Worm (Caenorhabditis elegans) whole organism, L3 larva: Measurements from ENCODE around the gene asp-19.

ENCODE experiments used
- ZK546.5 ChIP-seq: sonication (generic microtip); optimal IDR thresholded peaks from 2 replicates; lab custom pipeline; 2017; ENCODE audit warnings: missing biosample characterization, missing genetic modification characterization
- fos-1 ChIP-seq: fragments of 150-350 bp; optimal IDR thresholded peaks from 2 replicates; lab custom pipeline; 2014; ENCODE audit warnings: missing biosample characterization, missing genetic modification characterization
- lin-39 ChIP-seq: fragments of 150-350 bp; optimal IDR thresholded peaks from 2 replicates; lab custom pipeline; 2018; ENCODE audit warnings: missing biosample characterization, missing genetic modification reagents, missing genetic modification characterization
- mdl-1 ChIP-seq: fragments of 150-350 bp; optimal IDR thresholded peaks from 2 replicates; lab custom pipeline; 2014; ENCODE audit warnings: missing biosample characterization, missing genetic modification characterization

DNA sequence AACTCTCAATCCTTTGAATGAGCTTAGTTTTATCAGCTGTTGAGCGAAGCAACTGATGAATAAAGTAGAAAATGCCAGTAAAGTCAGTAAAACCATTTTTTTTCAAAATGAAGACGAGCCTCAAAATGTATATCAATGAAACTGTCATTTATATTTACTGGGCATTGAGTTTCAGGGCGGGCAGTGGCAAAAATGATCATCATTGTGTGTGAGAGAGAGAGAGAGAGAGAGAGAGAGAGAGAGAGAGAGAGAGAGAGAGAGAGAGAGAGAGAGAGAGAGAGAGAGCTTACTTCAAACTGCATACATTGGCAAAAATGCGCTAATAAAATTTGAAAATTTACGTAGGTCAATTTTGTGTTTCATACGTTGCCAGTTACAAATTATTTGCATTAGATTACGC lies 31.0 kb upstream of the asp-19 start, which contains the start of gene F11D11.3:
- TF ChIP-seq mdl-1 (tag; lab: Kevin White, UChicago), result no peak
- no peak for TF ChIP-seq ZK546.5 (tag; lab: Kevin White, UChicago)
- no peak for TF ChIP-seq fos-1 (tag; lab: Kevin White, UChicago)
- TF ChIP-seq lin-39 (tag; lab: Kevin White, UChicago), result no peak
